Fruit fly (Drosophila melanogaster) whole organism, embryonic: Measurements from ENCODE around the gene CG33284.

ENCODE experiments used
- Aef1 ChIP-seq: fragments of 200-800 bp; sonication (Bioruptor generic); IDR thresholded peaks from 3 replicates; pipeline ENCODE4 v1.3.6; 2022; ENCODE audit warnings: missing biosample characterization, missing genetic modification characterization
- CG11560 ChIP-seq: fragments of 200-800 bp; sonication (Bioruptor generic); IDR thresholded peaks from 3 replicates; pipeline ENCODE4 v1.3.6; 2022; ENCODE audit warnings: missing biosample characterization, missing genetic modification characterization
- CG12219 ChIP-seq: fragments of 200-800 bp; sonication (Bioruptor generic); optimal IDR thresholded peaks from 3 replicates; lab custom pipeline; 2018; ENCODE audit warnings: missing biosample characterization, mild to moderate bottlenecking, missing genetic modification characterization
- CG12659 ChIP-seq: fragments of 200-800 bp; sonication (Bioruptor generic); optimal IDR thresholded peaks from 3 replicates; lab custom pipeline; 2017; ENCODE audit warnings: mild to moderate bottlenecking, missing biosample characterization, missing genetic modification reagents, missing genetic modification characterization
- CG13123 ChIP-seq: fragments of 200-800 bp; sonication (Bioruptor generic); optimal IDR thresholded peaks from 2 replicates; lab custom pipeline; 2016; ENCODE audit warnings: missing biosample characterization, missing genetic modification characterization
- CG15479 ChIP-seq: fragments of 200-800 bp; sonication (Bioruptor generic); optimal IDR thresholded peaks from 3 replicates; lab custom pipeline; 2019; ENCODE audit warnings: missing biosample characterization, mild to moderate bottlenecking, missing genetic modification characterization, moderate library complexity
- CG1647 ChIP-seq: fragments of 200-800 bp; sonication (Bioruptor generic); optimal IDR thresholded peaks from 3 replicates; lab custom pipeline; 2016; ENCODE audit warnings: missing biosample characterization, missing genetic modification characterization
- CG17912 ChIP-seq: fragments of 200-800 bp; sonication (Bioruptor generic); optimal IDR thresholded peaks from 2 replicates; lab custom pipeline; 2018; ENCODE audit warnings: missing biosample characterization, mild to moderate bottlenecking, missing genetic modification characterization
- CG31224 ChIP-seq: fragments of 200-800 bp; sonication (Bioruptor generic); IDR thresholded peaks from 2 replicates; pipeline ENCODE4 v1.3.6; 2022; ENCODE audit warnings: missing biosample characterization, missing genetic modification characterization
- CG31388 ChIP-seq: fragments of 200-800 bp; sonication (Bioruptor generic); optimal IDR thresholded peaks from 2 replicates; lab custom pipeline; 2016; ENCODE audit warnings: missing biosample characterization, missing genetic modification characterization
- CG3163 ChIP-seq: fragments of 200-800 bp; sonication (Bioruptor generic); optimal IDR thresholded peaks from 3 replicates; lab custom pipeline; 2016; ENCODE audit warnings: missing biosample characterization, missing genetic modification characterization
- CG3726 ChIP-seq: fragments of 200-800 bp; sonication (Bioruptor generic); IDR thresholded peaks from 3 replicates; pipeline ENCODE4, ENCODE4 v1.3.6; 2022; ENCODE audit warnings: missing biosample characterization, missing genetic modification characterization
- CG42726 ChIP-seq: fragments of 200-800 bp; sonication (Bioruptor generic); IDR thresholded peaks from 2 replicates; pipeline ENCODE4 v1.3.6; 2022; ENCODE audit warnings: missing biosample characterization, missing genetic modification characterization; ENCODE audit not compliant: partially characterized antibody
- CG4707 ChIP-seq: fragments of 200-800 bp; sonication (Bioruptor generic); optimal IDR thresholded peaks from 2 replicates; lab custom pipeline; 2018; ENCODE audit warnings: missing biosample characterization, mild to moderate bottlenecking, missing genetic modification characterization, moderate library complexity
- CG8089 ChIP-seq: fragments of 200-800 bp; sonication (Bioruptor generic); optimal IDR thresholded peaks from 3 replicates; lab custom pipeline; 2016; ENCODE audit warnings: missing biosample characterization, missing genetic modification characterization
- CG9437 ChIP-seq: fragments of 200-800 bp; sonication (Bioruptor generic); optimal IDR thresholded peaks from 2 replicates; lab custom pipeline; 2018; ENCODE audit warnings: missing biosample characterization, mild to moderate bottlenecking, missing genetic modification characterization
- CG9727 ChIP-seq: fragments of 200-800 bp; sonication (Bioruptor generic); optimal IDR thresholded peaks from 3 replicates; lab custom pipeline; 2017; ENCODE audit warnings: missing biosample characterization, mild to moderate bottlenecking, missing genetic modification characterization
- Camta ChIP-seq: fragments of 200-800 bp; sonication (Bioruptor generic); optimal IDR thresholded peaks from 2 replicates; lab custom pipeline; 2016; ENCODE audit warnings: missing biosample characterization, missing genetic modification characterization
- Dbx ChIP-seq: fragments of 200-800 bp; sonication (Bioruptor generic); IDR thresholded peaks from 3 replicates; pipeline ENCODE4 v1.3.6; 2022; ENCODE audit warnings: missing biosample characterization, missing genetic modification characterization
- Dip3 ChIP-seq: fragments of 200-800 bp; sonication (Bioruptor generic); optimal IDR thresholded peaks from 3 replicates; lab custom pipeline; 2016; ENCODE audit warnings: missing biosample characterization, missing genetic modification characterization
- Eip74EF ChIP-seq, 2 experiments: fragments of 200-800 bp in 1 of 2; fragments of >200 bp in 1 of 2; sonication (Bioruptor generic) in 1 of 2; optimal IDR thresholded peaks; 2 replicates each; lab custom pipeline; 2017 to 2019; ENCODE audit warnings: missing biosample characterization in 2 of 2, missing genetic modification characterization in 2 of 2, mild to moderate bottlenecking in 1 of 2, moderate library complexity in 1 of 2
- Fer2 ChIP-seq: fragments of 200-800 bp; sonication (Bioruptor generic); optimal IDR thresholded peaks from 2 replicates; lab custom pipeline; 2018; ENCODE audit warnings: missing biosample characterization, mild to moderate bottlenecking, missing genetic modification characterization, moderate library complexity
- Gsc ChIP-seq: fragments of 200-800 bp; sonication (Bioruptor generic); IDR thresholded peaks from 2 replicates; pipeline ENCODE4 v1.3.6; 2022; ENCODE audit warnings: missing biosample characterization, missing genetic modification characterization
- Hey ChIP-seq: fragments of 200-800 bp; sonication (Bioruptor generic); optimal IDR thresholded peaks from 3 replicates; lab custom pipeline; 2018; ENCODE audit warnings: missing biosample characterization, mild to moderate bottlenecking, missing genetic modification characterization
- Hsf ChIP-seq: fragments of 200-800 bp; sonication (Bioruptor generic); optimal IDR thresholded peaks from 3 replicates; lab custom pipeline; 2016; ENCODE audit warnings: missing biosample characterization, missing genetic modification characterization
- Lpt ChIP-seq: fragments of >200 bp; optimal IDR thresholded peaks from 2 replicates; lab custom pipeline; 2018; ENCODE audit warnings: missing biosample characterization, missing genetic modification characterization
- Mes4 ChIP-seq: fragments of 200-800 bp; sonication (Bioruptor generic); optimal IDR thresholded peaks from 2 replicates; lab custom pipeline; 2016; ENCODE audit warnings: missing biosample characterization, missing genetic modification characterization
- Ptx1 ChIP-seq: fragments of 200-800 bp; sonication (Bioruptor generic); IDR thresholded peaks from 2 replicates; pipeline ENCODE4 v1.3.6; 2022; ENCODE audit warnings: missing biosample characterization, missing genetic modification characterization
- Scr ChIP-seq: fragments of 200-800 bp; sonication (Bioruptor generic); IDR thresholded peaks from 2 replicates; pipeline ENCODE4 v1.3.6; 2022; ENCODE audit warnings: missing biosample characterization, missing genetic modification characterization; ENCODE audit not compliant: partially characterized antibody
- Six4 ChIP-seq: fragments of 200-800 bp; sonication (Bioruptor generic); optimal IDR thresholded peaks from 2 replicates; lab custom pipeline; 2016; ENCODE audit warnings: missing biosample characterization, missing genetic modification characterization
- YL-1 ChIP-seq: fragments of 200-800 bp; sonication (Bioruptor generic); optimal IDR thresholded peaks from 3 replicates; lab custom pipeline; 2017; ENCODE audit warnings: missing biosample characterization, mild to moderate bottlenecking, missing genetic modification characterization
- ara ChIP-seq: fragments of 200-800 bp; sonication (Bioruptor generic); IDR thresholded peaks from 2 replicates; pipeline ENCODE4 v1.3.6; 2022; ENCODE audit warnings: missing biosample characterization, missing genetic modification characterization
- bcd ChIP-seq: fragments of 200-800 bp; sonication (Bioruptor generic); optimal IDR thresholded peaks from 2 replicates; lab custom pipeline; 2017; ENCODE audit warnings: missing biosample characterization, mild to moderate bottlenecking, missing genetic modification characterization
- br ChIP-seq: fragments of >200 bp; optimal IDR thresholded peaks from 2 replicates; lab custom pipeline; 2017
- bsh ChIP-seq, 2 experiments: fragments of 200-800 bp; sonication (Bioruptor generic); optimal IDR thresholded peaks; 2 replicates each; lab custom pipeline; 2017 to 2018; ENCODE audit warnings: mild to moderate bottlenecking in 2 of 2, missing biosample characterization in 2 of 2, missing genetic modification characterization in 2 of 2, moderate library complexity in 1 of 2
- caup ChIP-seq: fragments of 200-800 bp; sonication (Bioruptor generic); optimal IDR thresholded peaks from 3 replicates; lab custom pipeline; 2017; ENCODE audit warnings: missing biosample characterization, mild to moderate bottlenecking, missing genetic modification characterization, moderate library complexity; ENCODE audit not compliant: severe bottlenecking
- dan ChIP-seq: fragments of 200-800 bp; sonication (Bioruptor generic); IDR thresholded peaks from 2 replicates; pipeline ENCODE4 v1.3.6; 2022; ENCODE audit warnings: missing biosample characterization, missing genetic modification characterization
- dimm ChIP-seq: fragments of 200-800 bp; sonication (Bioruptor generic); IDR thresholded peaks from 2 replicates; pipeline ENCODE4 v1.3.6; 2022; ENCODE audit warnings: missing biosample characterization, missing genetic modification characterization
- dm ChIP-seq: fragments of 200-800 bp; sonication (Bioruptor generic); optimal IDR thresholded peaks from 3 replicates; lab custom pipeline; 2016; ENCODE audit warnings: missing biosample characterization, missing genetic modification characterization
- eve ChIP-seq, 2 experiments: fragments of >200 bp; optimal IDR thresholded peaks; 2 replicates each; lab custom pipeline; 2017; ENCODE audit warnings: missing biosample characterization in 2 of 2, missing genetic modification characterization in 2 of 2
- ewg ChIP-seq: fragments of 200-800 bp; sonication (Bioruptor generic); optimal IDR thresholded peaks from 3 replicates; lab custom pipeline; 2017; ENCODE audit warnings: mild to moderate bottlenecking, missing biosample characterization, missing genetic modification reagents, missing genetic modification characterization
- eyg ChIP-seq: fragments of 200-800 bp; sonication (Bioruptor generic); optimal IDR thresholded peaks from 3 replicates; lab custom pipeline; 2016; ENCODE audit warnings: missing biosample characterization, missing genetic modification characterization
- hth ChIP-seq: fragments of >200 bp; optimal IDR thresholded peaks from 2 replicates; lab custom pipeline; 2017; ENCODE audit warnings: inconsistent platforms
- jumu ChIP-seq: fragments of 200-800 bp; sonication (Bioruptor generic); optimal IDR thresholded peaks from 3 replicates; lab custom pipeline; 2016; ENCODE audit warnings: missing biosample characterization, missing genetic modification characterization
- nau ChIP-seq: fragments of 200-800 bp; sonication (Bioruptor generic); optimal IDR thresholded peaks from 3 replicates; lab custom pipeline; 2017; ENCODE audit warnings: missing biosample characterization, mild to moderate bottlenecking, missing genetic modification characterization, missing genetic modification reagents
- nerfin-2 ChIP-seq: fragments of 200-800 bp; sonication (Bioruptor generic); IDR thresholded peaks from 2 replicates; pipeline ENCODE4 v1.3.6; 2022; ENCODE audit warnings: missing biosample characterization, missing genetic modification characterization; ENCODE audit not compliant: partially characterized antibody
- onecut ChIP-seq: fragments of 200-800 bp; sonication (Bioruptor generic); IDR thresholded peaks from 2 replicates; pipeline ENCODE4 v1.3.6; 2022; ENCODE audit warnings: missing biosample characterization, missing genetic modification characterization
- rib ChIP-seq: fragments of 200-800 bp; sonication (Bioruptor generic); IDR thresholded peaks from 2 replicates; pipeline ENCODE4 v1.3.6; 2022; ENCODE audit warnings: missing biosample characterization, missing genetic modification characterization
- shn ChIP-seq: fragments of 200-800 bp; sonication (Bioruptor generic); optimal IDR thresholded peaks from 3 replicates; lab custom pipeline; 2016; ENCODE audit warnings: missing biosample characterization, missing genetic modification characterization
- stc ChIP-seq: fragments of 200-800 bp; sonication (Bioruptor generic); IDR thresholded peaks from 2 replicates; pipeline ENCODE4 v1.3.6; 2022; ENCODE audit warnings: missing biosample characterization, missing genetic modification characterization
- usp ChIP-seq: fragments of >200 bp; optimal IDR thresholded peaks from 2 replicates; lab custom pipeline; 2017; ENCODE audit warnings: missing biosample characterization, missing genetic modification characterization

Gene CG33284

DNA sequence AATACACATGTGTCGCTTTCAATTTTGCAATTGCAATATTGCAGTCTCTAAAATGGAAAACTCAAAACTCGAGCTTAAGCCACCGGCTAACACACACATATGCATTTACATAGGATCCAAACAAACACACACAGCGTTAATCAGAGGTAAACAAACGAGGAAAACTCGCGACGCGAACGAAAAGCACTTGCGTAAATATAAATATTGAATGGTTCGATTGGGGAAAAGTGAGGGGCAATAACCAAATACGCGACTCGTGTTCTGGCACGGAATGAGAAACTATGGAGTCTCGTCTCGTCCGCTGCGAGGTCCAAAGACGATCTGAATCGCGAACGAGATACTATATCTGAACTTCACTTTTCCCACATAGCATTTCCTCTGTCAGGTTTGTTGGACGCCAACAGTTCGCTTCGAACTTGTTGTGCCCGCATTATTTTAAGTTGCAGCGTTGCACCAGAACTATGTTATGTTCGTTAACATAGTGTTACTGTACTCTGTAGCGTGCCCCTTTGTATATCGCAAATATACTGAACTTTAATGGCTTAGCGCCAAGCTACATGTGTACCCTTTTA is 7.4 kb downstream of the CG33284 start, which contains the start of gene ko (continued):
- TF ChIP-seq Lpt (GFP tag; lab: Kevin White, UChicago) (no peak), eve (GFP tag; optimal IDR thresholded peaks at IDR 0.05; lab: Kevin White, UChicago) (no peak), CG15479 (peak; percentile 25), Six4 (GFP tag; lab: Kevin White, UChicago) (peak; percentile 15), CG4707 (GFP tag; lab: Kevin White, UChicago) (peak; percentile 71), nerfin-2 (no peak), rib (GFP tag; lab: Robert Waterston, UW) (no peak), Camta (GFP tag; lab: Kevin White, UChicago) (no peak), CG8089 (peak; percentile 41), Ptx1 (no peak), bsh (GFP tag; optimal IDR thresholded peaks at IDR 0.05; lab: Kevin White, UChicago) (peak in 1 of 2 experiments; percentile 63), CG12219 (GFP tag; lab: Kevin White, UChicago) (peak; percentile 39), dan (GFP tag; lab: Robert Waterston, UW) (no peak), Hsf (GFP tag; lab: Kevin White, UChicago) (peak; percentile 20), Dip3 (GFP tag; lab: Kevin White, UChicago) (no peak), onecut (GFP tag; lab: Robert Waterston, UW) (peak; percentile 46; the same call in 1 of the 2 replicates), CG3726 (GFP tag; lab: Robert Waterston, UW) (no peak), ara (peak; percentile 42; the same call in 1 of the 2 replicates), stc (GFP tag; lab: Robert Waterston, UW) (peak; percentile 66; the same call in 1 of the 2 replicates), Scr (GFP tag; lab: Robert Waterston, UW) (no peak), dm (no peak), Aef1 (GFP tag; lab: Robert Waterston, UW) (no peak), CG17912 (GFP tag; lab: Kevin White, UChicago) (no peak), Fer2 (no peak), jumu (GFP tag; lab: Kevin White, UChicago) (peak; percentile 13), CG12659 (GFP tag; lab: Kevin White, UChicago) (no peak), CG9437 (GFP tag; lab: Kevin White, UChicago) (no peak), bcd (GFP tag; lab: Kevin White, UChicago) (no peak), ewg (GFP tag; lab: Kevin White, UChicago) (peak; percentile 27), hth (lab: Kevin White, UChicago) (no peak), CG1647 (no peak), usp (GFP tag; lab: Kevin White, UChicago) (no peak), CG9727 (peak; percentile 32), nau (peak; percentile 55), CG31388 (GFP tag; lab: Kevin White, UChicago) (no peak), CG11560 (tag; lab: Robert Waterston, UW) (no peak), eyg (GFP tag; lab: Kevin White, UChicago) (no peak), CG3163 (GFP tag; lab: Kevin White, UChicago) (peak; percentile 6), shn (no peak), Dbx (GFP tag; lab: Robert Waterston, UW) (no peak), Hey (tag; lab: Kevin White, UChicago) (no peak), CG42726 (GFP tag; lab: Robert Waterston, UW) (no peak), Gsc (GFP tag; lab: Robert Waterston, UW) (no peak), CG13123 (peak; percentile 9), CG31224 (GFP tag; lab: Robert Waterston, UW) (no peak), br (lab: Kevin White, UChicago) (no peak), Mes4 (no peak), dimm (GFP tag; lab: Robert Waterston, UW) (no peak), caup (GFP tag; lab: Kevin White, UChicago) (peak; percentile 13), Eip74EF (GFP tag; optimal IDR thresholded peaks at IDR 0.05; lab: Kevin White, UChicago) (peak in 1 of 2 experiments; percentile 59), YL-1 (GFP tag; lab: Kevin White, UChicago) (no peak)
